Fruit fly (Drosophila melanogaster) whole organism, embryonic: Measurements from ENCODE around the gene Vps37B.

Experiments
- BEAF-32 ChIP-seq: fragments of 200-800 bp; sonication (Bioruptor generic); optimal IDR thresholded peaks from 3 replicates; lab custom pipeline; 2017; ENCODE audit warnings: missing biosample characterization, missing genetic modification characterization, mild to moderate bottlenecking, moderate library complexity, missing genetic modification reagents
- CG10431 ChIP-seq: fragments of 200-800 bp; sonication (Bioruptor generic); optimal IDR thresholded peaks from 3 replicates; lab custom pipeline; 2018; ENCODE audit warnings: missing biosample characterization, mild to moderate bottlenecking, missing genetic modification characterization
- CG11456 ChIP-seq: fragments of 200-800 bp; sonication (Bioruptor generic); IDR thresholded peaks from 3 replicates; pipeline ENCODE4 v1.3.6; 2022; ENCODE audit warnings: missing biosample characterization, missing genetic modification characterization
- CG1233 ChIP-seq: fragments of 200-800 bp; sonication (Bioruptor generic); optimal IDR thresholded peaks from 4 replicates; lab custom pipeline; 2018; ENCODE audit warnings: missing biosample characterization, mild to moderate bottlenecking, missing genetic modification characterization
- CG12391 ChIP-seq: fragments of 200-800 bp; sonication (Bioruptor generic); optimal IDR thresholded peaks from 3 replicates; lab custom pipeline; 2018; ENCODE audit warnings: missing biosample characterization, mild to moderate bottlenecking, missing genetic modification characterization, moderate library complexity
- CG12942 ChIP-seq: fragments of 200-800 bp; sonication (Bioruptor generic); optimal IDR thresholded peaks from 3 replicates; lab custom pipeline; 2016; ENCODE audit warnings: missing biosample characterization, missing genetic modification characterization
- CG13624 ChIP-seq: fragments of 200-800 bp; sonication (Bioruptor generic); optimal IDR thresholded peaks from 2 replicates; lab custom pipeline; 2016; ENCODE audit warnings: missing biosample characterization, missing genetic modification characterization
- CG14050 ChIP-seq: fragments of 200-800 bp; sonication (Bioruptor generic); IDR thresholded peaks from 3 replicates; pipeline ENCODE4 v1.3.6; 2022; ENCODE audit warnings: missing biosample characterization, missing genetic modification characterization
- CG15696 ChIP-seq: fragments of 200-800 bp; sonication (Bioruptor generic); optimal IDR thresholded peaks from 2 replicates; lab custom pipeline; 2019; ENCODE audit warnings: missing biosample characterization, mild to moderate bottlenecking, missing genetic modification characterization, moderate library complexity
- CG1602 ChIP-seq: fragments of 200-800 bp; sonication (Bioruptor generic); optimal IDR thresholded peaks from 3 replicates; lab custom pipeline; 2016; ENCODE audit warnings: missing biosample characterization, missing genetic modification characterization
- CG16779 ChIP-seq: fragments of 200-800 bp; sonication (Bioruptor generic); IDR thresholded peaks from 2 replicates; pipeline ENCODE4 v1.3.6; 2022; ENCODE audit warnings: missing biosample characterization, missing genetic modification characterization
- CG16863 ChIP-seq: fragments of 200-800 bp; sonication (Bioruptor generic); optimal IDR thresholded peaks from 3 replicates; lab custom pipeline; 2016; ENCODE audit warnings: missing biosample characterization, missing genetic modification characterization
- CG30431 ChIP-seq: fragments of 200-800 bp; sonication (Bioruptor generic); optimal IDR thresholded peaks from 2 replicates; lab custom pipeline; 2017; ENCODE audit warnings: missing biosample characterization, missing genetic modification characterization
- CG32767 ChIP-seq: fragments of 200-800 bp; sonication (Bioruptor generic); IDR thresholded peaks from 2 replicates; pipeline ENCODE4 v1.3.6; 2022; ENCODE audit warnings: missing biosample characterization, missing genetic modification characterization
- CG33213 ChIP-seq: fragments of 200-800 bp; sonication (Bioruptor generic); optimal IDR thresholded peaks from 3 replicates; lab custom pipeline; 2016; ENCODE audit warnings: missing biosample characterization, missing genetic modification characterization
- CG42726 ChIP-seq: fragments of 200-800 bp; sonication (Bioruptor generic); IDR thresholded peaks from 2 replicates; pipeline ENCODE4 v1.3.6; 2022; ENCODE audit warnings: missing biosample characterization, missing genetic modification characterization; ENCODE audit not compliant: partially characterized antibody
- CG4282 ChIP-seq: fragments of 200-800 bp; sonication (Bioruptor generic); optimal IDR thresholded peaks from 2 replicates; lab custom pipeline; 2016; ENCODE audit warnings: missing biosample characterization, missing genetic modification characterization
- CG43689 ChIP-seq: fragments of 200-800 bp; sonication (Bioruptor generic); IDR thresholded peaks from 2 replicates; pipeline ENCODE4 v1.3.6; 2022; ENCODE audit warnings: missing biosample characterization, missing genetic modification characterization
- CG6813 ChIP-seq: fragments of 200-800 bp; sonication (Bioruptor generic); optimal IDR thresholded peaks from 2 replicates; lab custom pipeline; 2017; ENCODE audit warnings: missing biosample characterization, missing genetic modification characterization, mild to moderate bottlenecking, moderate library complexity, missing genetic modification reagents
- CG7987 ChIP-seq: fragments of 200-800 bp; sonication (Bioruptor generic); optimal IDR thresholded peaks from 2 replicates; lab custom pipeline; 2018; ENCODE audit warnings: missing biosample characterization, mild to moderate bottlenecking, missing genetic modification characterization, moderate library complexity
- CG8281 ChIP-seq: fragments of 200-800 bp; sonication (Bioruptor generic); optimal IDR thresholded peaks from 2 replicates; lab custom pipeline; 2018; ENCODE audit warnings: missing biosample characterization, mild to moderate bottlenecking, missing genetic modification characterization, moderate library complexity
- CG9797 ChIP-seq: fragments of 200-800 bp; sonication (Bioruptor generic); optimal IDR thresholded peaks from 3 replicates; lab custom pipeline; 2018; ENCODE audit warnings: missing biosample characterization, mild to moderate bottlenecking, missing genetic modification characterization
- Dref ChIP-seq: fragments of 200-800 bp; sonication (Bioruptor generic); IDR thresholded peaks from 2 replicates; pipeline ENCODE4 v1.3.6; 2022; ENCODE audit warnings: missing biosample characterization, missing genetic modification characterization
- Ets65A ChIP-seq: fragments of 200-800 bp; sonication (Bioruptor generic); peaks from one replicate; lab custom pipeline; 2016; ENCODE audit warnings: missing biosample characterization, missing genetic modification characterization
- Max ChIP-seq: fragments of 200-800 bp; sonication (Bioruptor generic); optimal IDR thresholded peaks from 2 replicates; lab custom pipeline; 2016; ENCODE audit warnings: missing biosample characterization, mild to moderate bottlenecking, missing genetic modification characterization
- Side ChIP-seq: fragments of 200-800 bp; sonication (Bioruptor generic); optimal IDR thresholded peaks from 2 replicates; lab custom pipeline; 2016; ENCODE audit warnings: missing biosample characterization, missing genetic modification characterization
- Xbp1 ChIP-seq: fragments of 200-800 bp; sonication (Bioruptor generic); optimal IDR thresholded peaks from 3 replicates; lab custom pipeline; 2016; ENCODE audit warnings: missing biosample characterization, mild to moderate bottlenecking, missing genetic modification characterization
- ara ChIP-seq: fragments of 200-800 bp; sonication (Bioruptor generic); IDR thresholded peaks from 2 replicates; pipeline ENCODE4 v1.3.6; 2022; ENCODE audit warnings: missing biosample characterization, missing genetic modification characterization
- caup ChIP-seq: fragments of 200-800 bp; sonication (Bioruptor generic); optimal IDR thresholded peaks from 3 replicates; lab custom pipeline; 2017; ENCODE audit warnings: missing biosample characterization, mild to moderate bottlenecking, missing genetic modification characterization, moderate library complexity; ENCODE audit not compliant: severe bottlenecking
- crc ChIP-seq: fragments of 200-800 bp; sonication (Bioruptor generic); optimal IDR thresholded peaks from 2 replicates; lab custom pipeline; 2016; ENCODE audit warnings: missing biosample characterization, missing genetic modification characterization
- disco-r ChIP-seq: fragments of 200-800 bp; sonication (Bioruptor generic); optimal IDR thresholded peaks from 2 replicates; lab custom pipeline; 2016; ENCODE audit warnings: missing biosample characterization, missing genetic modification characterization
- dm ChIP-seq: fragments of 200-800 bp; sonication (Bioruptor generic); optimal IDR thresholded peaks from 3 replicates; lab custom pipeline; 2016; ENCODE audit warnings: missing biosample characterization, missing genetic modification characterization
- emc ChIP-seq: fragments of 200-800 bp; sonication (Bioruptor generic); optimal IDR thresholded peaks from 2 replicates; lab custom pipeline; 2016; ENCODE audit warnings: missing biosample characterization, missing genetic modification characterization
- fd3F ChIP-seq: fragments of 200-800 bp; sonication (Bioruptor generic); optimal IDR thresholded peaks from 2 replicates; lab custom pipeline; 2018; ENCODE audit warnings: missing biosample characterization, mild to moderate bottlenecking, missing genetic modification characterization, moderate library complexity
- grau ChIP-seq: fragments of 200-800 bp; optimal IDR thresholded peaks from 3 replicates; lab custom pipeline; 2019; ENCODE audit warnings: missing biosample characterization, mild to moderate bottlenecking, missing genetic modification characterization, moderate library complexity
- her ChIP-seq: fragments of 200-800 bp; sonication (Bioruptor generic); optimal IDR thresholded peaks from 2 replicates; lab custom pipeline; 2016; ENCODE audit warnings: missing biosample characterization, missing genetic modification characterization
- jumu ChIP-seq: fragments of 200-800 bp; sonication (Bioruptor generic); optimal IDR thresholded peaks from 3 replicates; lab custom pipeline; 2016; ENCODE audit warnings: missing biosample characterization, missing genetic modification characterization
- lov ChIP-seq, 2 experiments: fragments of 200-800 bp in 1 of 2; fragments of >200 bp in 1 of 2; sonication (Bioruptor generic) in 1 of 2; IDR thresholded peaks in 1 of 2; optimal IDR thresholded peaks in 1 of 2; 2 replicates in 1 of 2; 3 replicates in 1 of 2; pipeline versions ENCODE4 v1.3.6 to Lab custom; 2017 to 2022; ENCODE audit warnings: missing biosample characterization in 1 of 2, missing genetic modification characterization in 1 of 2
- odd ChIP-seq: fragments of 200-800 bp; sonication (Bioruptor generic); optimal IDR thresholded peaks from 2 replicates; lab custom pipeline; 2017; ENCODE audit warnings: missing biosample characterization, mild to moderate bottlenecking, missing genetic modification characterization
- otp ChIP-seq: fragments of 200-800 bp; sonication (Bioruptor generic); IDR thresholded peaks from 3 replicates; pipeline ENCODE4, ENCODE4 v1.3.6; 2022; ENCODE audit warnings: missing biosample characterization, missing genetic modification characterization
- pfk ChIP-seq: fragments of 200-800 bp; sonication (Bioruptor generic); optimal IDR thresholded peaks from 2 replicates; lab custom pipeline; 2018; ENCODE audit warnings: missing biosample characterization, mild to moderate bottlenecking, missing genetic modification characterization, moderate library complexity
- pnt ChIP-seq: fragments of 200-800 bp; sonication (Bioruptor generic); optimal IDR thresholded peaks from 3 replicates; lab custom pipeline; 2016; ENCODE audit warnings: missing biosample characterization, missing genetic modification characterization
- psq ChIP-seq: fragments of 200-800 bp; sonication (Bioruptor generic); optimal IDR thresholded peaks from 2 replicates; lab custom pipeline; 2017; ENCODE audit warnings: missing biosample characterization, missing genetic modification characterization
- ranshi ChIP-seq: fragments of 200-800 bp; sonication (Bioruptor generic); IDR thresholded peaks from 2 replicates; pipeline ENCODE4 v1.3.6; 2022; ENCODE audit warnings: missing biosample characterization, missing genetic modification characterization
- sc ChIP-seq, 3 experiments: fragments of >200 bp in 2 of 3; fragments of 200-800 bp in 1 of 3; sonication (Bioruptor generic) in 1 of 3; optimal IDR thresholded peaks; 2 replicates in 2 of 3; 3 replicates in 1 of 3; lab custom pipeline; 2017; ENCODE audit warnings: mild to moderate bottlenecking in 1 of 3, missing biosample characterization in 1 of 3, missing genetic modification characterization in 1 of 3, missing genetic modification reagents in 1 of 3
- tio ChIP-seq: fragments of 200-800 bp; sonication (Bioruptor generic); optimal IDR thresholded peaks from 2 replicates; lab custom pipeline; 2017; ENCODE audit warnings: missing biosample characterization, missing genetic modification characterization, inconsistent platforms
- trh ChIP-seq: fragments of 200-800 bp; sonication (Bioruptor generic); optimal IDR thresholded peaks from 2 replicates; lab custom pipeline; 2016; ENCODE audit warnings: missing biosample characterization, missing genetic modification characterization
- tup ChIP-seq: fragments of 200-800 bp; sonication (Bioruptor generic); optimal IDR thresholded peaks from 2 replicates; lab custom pipeline; 2016; ENCODE audit warnings: missing biosample characterization, mild to moderate bottlenecking, missing genetic modification characterization, moderate library complexity
- zfh2 ChIP-seq: fragments of 200-800 bp; sonication (Bioruptor generic); optimal IDR thresholded peaks from 2 replicates; lab custom pipeline; 2016; ENCODE audit warnings: missing biosample characterization, missing genetic modification characterization

Vps37B gene

DNA sequence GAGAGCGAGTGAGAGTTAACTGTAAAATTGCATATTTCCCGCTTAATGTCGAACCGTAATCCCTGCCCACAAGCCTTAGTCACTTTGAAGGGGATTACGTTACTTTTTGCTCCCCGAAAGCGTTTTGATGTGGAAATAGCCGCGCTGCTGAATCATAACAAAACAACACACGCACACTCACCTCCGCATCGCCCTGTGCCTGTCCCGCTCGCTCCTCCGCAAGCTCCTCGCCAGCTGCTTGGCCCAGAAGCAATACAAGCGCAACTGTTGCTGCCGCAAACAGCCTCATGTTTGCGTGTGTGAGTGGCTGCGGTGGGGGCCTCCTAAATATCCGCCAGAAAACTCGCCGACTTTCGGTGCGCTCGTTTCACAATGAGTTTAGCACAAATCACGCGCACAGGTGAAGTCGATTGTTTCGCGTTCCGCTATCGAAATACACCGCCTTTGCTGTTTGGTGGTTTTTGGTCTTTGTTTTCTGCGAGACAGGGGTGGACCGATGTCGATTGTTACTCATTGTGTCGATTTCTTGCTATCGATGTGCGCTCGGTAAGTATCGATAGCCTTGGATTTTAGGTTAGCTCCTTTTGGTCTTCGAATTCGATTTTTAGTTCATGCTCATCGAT, 25.4 kb downstream of the Vps37B start, which contains the start of gene CtsF (continued):
- TF ChIP-seq CG13624, result peak; percentile 40
- no peak for TF ChIP-seq otp (GFP tag; lab: Robert Waterston, UW)
- no peak for TF ChIP-seq CG12942 (GFP tag; lab: Kevin White, UChicago)
- no peak for TF ChIP-seq Ets65A (GFP tag; lab: Kevin White, UChicago)
- peak; percentile 15 for TF ChIP-seq caup (GFP tag; lab: Kevin White, UChicago)
- TF ChIP-seq CG43689 (GFP tag; lab: Robert Waterston, UW), result no peak
- TF ChIP-seq sc (optimal IDR thresholded peaks at IDR 0.05; lab: Kevin White, UChicago), result no peak
- no peak for TF ChIP-seq sc (GFP tag; optimal IDR thresholded peaks at IDR 0.05; lab: Kevin White, UChicago)
- TF ChIP-seq CG7987 (GFP tag; lab: Kevin White, UChicago), result peak; percentile 25
- TF ChIP-seq lov (optimal IDR thresholded peaks at IDR 0.05; lab: Kevin White, UChicago), result no peak
- TF ChIP-seq lov (GFP tag; IDR thresholded peaks at IDR 0.05; lab: Robert Waterston, UW), result 0 out of 3 replicates have a peak, but pooled peaks have one; percentile 21
- peak; percentile 35 for TF ChIP-seq odd (GFP tag; lab: Kevin White, UChicago)
- TF ChIP-seq CG15696, result no peak
- TF ChIP-seq pfk (GFP tag; lab: Kevin White, UChicago), result no peak
- TF ChIP-seq BEAF-32, result peak; percentile 98
- no peak for TF ChIP-seq tup (GFP tag; lab: Kevin White, UChicago)
- no peak for TF ChIP-seq Max
- no peak for TF ChIP-seq Side (GFP tag; lab: Kevin White, UChicago)
- TF ChIP-seq ara, result no peak
- peak; percentile 98 for TF ChIP-seq CG42726 (GFP tag; lab: Robert Waterston, UW)
- peak; percentile 37 for TF ChIP-seq CG33213 (GFP tag; lab: Kevin White, UChicago)
- TF ChIP-seq CG9797 (GFP tag; lab: Kevin White, UChicago), result peak; percentile 39
- TF ChIP-seq CG11456 (GFP tag; lab: Robert Waterston, UW), result no peak; the same call in 2 of the 3 replicates
- no peak for TF ChIP-seq CG6813 (GFP tag; lab: Kevin White, UChicago)
- TF ChIP-seq her (GFP tag; lab: Kevin White, UChicago), result peak; percentile 79
- TF ChIP-seq psq (GFP tag; lab: Kevin White, UChicago), result no peak
- TF ChIP-seq crc (GFP tag; lab: Kevin White, UChicago), result no peak
- TF ChIP-seq fd3F (GFP tag; lab: Kevin White, UChicago), result no peak
- no peak for TF ChIP-seq tio (GFP tag; lab: Kevin White, UChicago)
- no peak for TF ChIP-seq CG16863 (GFP tag; lab: Kevin White, UChicago)
- TF ChIP-seq disco-r (GFP tag; lab: Kevin White, UChicago), result peak; percentile 4
- TF ChIP-seq ranshi (GFP tag; lab: Robert Waterston, UW), result no peak; the same call in 1 of the 2 replicates
- TF ChIP-seq CG4282, result peak; percentile 32
- no peak for TF ChIP-seq emc (GFP tag; lab: Kevin White, UChicago)
- TF ChIP-seq CG12391 (tag; lab: Kevin White, UChicago), result peak; percentile 33
- TF ChIP-seq CG30431, result no peak
- no peak for TF ChIP-seq trh (GFP tag; lab: Kevin White, UChicago)
- TF ChIP-seq CG1233 (GFP tag; lab: Kevin White, UChicago), result peak; percentile 38
- no peak for TF ChIP-seq CG32767
- no peak for TF ChIP-seq zfh2 (GFP tag; lab: Kevin White, UChicago)
- no peak for TF ChIP-seq CG14050 (GFP tag; lab: Robert Waterston, UW)
- no peak for TF ChIP-seq CG10431 (GFP tag; lab: Kevin White, UChicago)
- no peak for TF ChIP-seq pnt
- TF ChIP-seq CG8281 (tag; lab: Kevin White, UChicago), result no peak
- TF ChIP-seq jumu (GFP tag; lab: Kevin White, UChicago), result peak; percentile 14
- TF ChIP-seq CG16779 (GFP tag; lab: Robert Waterston, UW), result no peak
- TF ChIP-seq Dref (GFP tag; lab: Robert Waterston, UW), result peak; percentile 100
- peak; percentile 12 for TF ChIP-seq Xbp1 (GFP tag; lab: Kevin White, UChicago)
- peak; percentile 29 for TF ChIP-seq dm (GFP tag; lab: Kevin White, UChicago)
- TF ChIP-seq CG1602 (GFP tag; lab: Kevin White, UChicago), result no peak
- TF ChIP-seq grau (tag; lab: Kevin White, UChicago), result peak; percentile 19
